Worm (Caenorhabditis elegans) whole organism, late embryonic: Measurements from ENCODE around the gene inx-5.

Experiments
- K02D7.2 ChIP-seq: sonication (generic microtip); optimal IDR thresholded peaks from 2 replicates; lab custom pipeline; 2017; ENCODE audit warnings: mild to moderate bottlenecking, missing genetic modification characterization, missing compliant biosample characterization
- T23F11.4 ChIP-seq: fragments of 200-800 bp; sonication (Bioruptor generic); optimal IDR thresholded peaks from 2 replicates; lab custom pipeline; 2018; ENCODE audit warnings: mild to moderate bottlenecking, missing genetic modification characterization, missing compliant biosample characterization
- ceh-9 ChIP-seq: sonication (generic microtip); optimal IDR thresholded peaks from 2 replicates; lab custom pipeline; 2016; ENCODE audit warnings: mild to moderate bottlenecking, missing genetic modification characterization, inconsistent platforms, missing compliant biosample characterization
- dmd-4 ChIP-seq: sonication (generic microtip); optimal IDR thresholded peaks from 2 replicates; lab custom pipeline; 2016; ENCODE audit warnings: borderline replicate concordance, missing genetic modification characterization, missing compliant biosample characterization
- elt-2 ChIP-seq: sonication (generic microtip); optimal IDR thresholded peaks from 2 replicates; lab custom pipeline; 2016; ENCODE audit warnings: missing genetic modification reagents, missing genetic modification characterization, missing compliant biosample characterization
- eyg-1 ChIP-seq: sonication (generic microtip); optimal IDR thresholded peaks from 2 replicates; lab custom pipeline; 2016; ENCODE audit warnings: missing genotype, missing genetic modification characterization, missing compliant biosample characterization
- hlh-15 ChIP-seq: sonication (generic microtip); optimal IDR thresholded peaks from 2 replicates; lab custom pipeline; 2016; ENCODE audit warnings: missing genetic modification characterization, missing compliant biosample characterization
- nhr-11 ChIP-seq: fragments of 150-350 bp; optimal IDR thresholded peaks from 2 replicates; lab custom pipeline; 2014; ENCODE audit warnings: missing biosample characterization, missing genetic modification characterization
- pqm-1 ChIP-seq: sonication (generic microtip); optimal IDR thresholded peaks from 2 replicates; lab custom pipeline; 2016; ENCODE audit warnings: missing genetic modification characterization, missing compliant biosample characterization
- sox-2 ChIP-seq: fragments of 200-800 bp; sonication (Bioruptor generic); IDR thresholded peaks from 2 replicates; pipeline ENCODE4 v1.3.6; 2022; ENCODE audit warnings: missing genetic modification reagents, missing genetic modification characterization, missing compliant biosample characterization
- unc-55 ChIP-seq: sonication (generic microtip); optimal IDR thresholded peaks from 2 replicates; lab custom pipeline; 2017; ENCODE audit warnings: missing biosample characterization, missing genetic modification reagents, missing genetic modification characterization

- no peak for TF ChIP-seq pqm-1 (tag; lab: Kevin White, UChicago)
- TF ChIP-seq T23F11.4 (GFP tag; lab: Kevin White, UChicago) = no peak
- no peak for TF ChIP-seq ceh-9
- no peak for TF ChIP-seq unc-55 (GFP tag; lab: Kevin White, UChicago)
- no peak for TF ChIP-seq sox-2 (GFP tag; lab: Robert Waterston, UW)
- TF ChIP-seq nhr-11 (tag; lab: Kevin White, UChicago) = no peak
- TF ChIP-seq eyg-1 (tag; lab: Kevin White, UChicago) = no peak
- TF ChIP-seq elt-2 = no peak
- no peak for TF ChIP-seq dmd-4 (tag; lab: Kevin White, UChicago)
- no peak for TF ChIP-seq hlh-15
- TF ChIP-seq K02D7.2 = no peak
Measured at ce11 chrX:8318950-8319349, 16.8 kb upstream of the inx-5 start, which contains the start of gene srh-11.
